Worm (Caenorhabditis elegans): ENCODE measurements around the gene ZK418.11.

Gene ZK418.11

ce11 chrIII:7087691-7088323 lies 12.3 kb upstream of the ZK418.11 start, which contains the start of gene fubl-2 (continued):
- peak; percentile 53 to 69 for TF ChIP-seq lin-35 (GFP tag; optimal IDR thresholded peaks at IDR 0.05)

ce11 chrIII:7090545-7090944 lies 9.5 kb upstream of the ZK418.11 start, which contains the start of gene ZK418.10:
ZK418.10 (minus strand) TSS chrIII:7090692.
- no peak for TF ChIP-seq nhr-28 (tag; optimal IDR thresholded peaks at IDR 0.05)
- TF ChIP-seq tbx-2 (tag; optimal IDR thresholded peaks at IDR 0.05), result no peak
- no peak for TF ChIP-seq lin-15B (tag; optimal IDR thresholded peaks at IDR 0.05)
- TF ChIP-seq fos-1 (tag; optimal IDR thresholded peaks at IDR 0.05), result no peak
- TF ChIP-seq ceh-88 (GFP tag; IDR thresholded peaks at IDR 0.05), result no peak
- TF ChIP-seq nhr-71 (tag; optimal IDR thresholded peaks at IDR 0.05), result peak; percentile 65
- TF ChIP-seq nhr-20 (tag; optimal IDR thresholded peaks at IDR 0.05), result peak; percentile 24
- peak in 1 of 2 experiments; percentile 21 for TF ChIP-seq lsy-2 (tag; optimal IDR thresholded peaks at IDR 0.05)
- peak; percentile 68 for TF ChIP-seq sox-4 (tag; optimal IDR thresholded peaks at IDR 0.05)
- no peak for TF ChIP-seq efl-1 (optimal IDR thresholded peaks at IDR 0.05)
- peak in 1 of 2 experiments; percentile 45 for TF ChIP-seq efl-1 (GFP tag; optimal IDR thresholded peaks at IDR 0.05 in 1 of 2)
- TF ChIP-seq dsc-1 (tag; optimal IDR thresholded peaks at IDR 0.05), result peak; percentile 97
- TF ChIP-seq swsn-7 (tag; optimal IDR thresholded peaks at IDR 0.05), result peak; percentile 35
- peak; percentile 67 for TF ChIP-seq nhr-47 (tag; optimal IDR thresholded peaks at IDR 0.05)
- TF ChIP-seq pax-3 (tag; optimal IDR thresholded peaks at IDR 0.05), result peak; percentile 45
- no peak for TF ChIP-seq lir-3 (tag; optimal IDR thresholded peaks at IDR 0.05; ENCODE audit: poor library complexity)
- TF ChIP-seq fkh-8 (tag; optimal IDR thresholded peaks at IDR 0.05), result peak; percentile 91
- no peak for TF ChIP-seq blmp-1 (tag; optimal IDR thresholded peaks at IDR 0.05)
- no peak for TF ChIP-seq sup-37 (GFP tag; optimal IDR thresholded peaks at IDR 0.05)

DNA sequence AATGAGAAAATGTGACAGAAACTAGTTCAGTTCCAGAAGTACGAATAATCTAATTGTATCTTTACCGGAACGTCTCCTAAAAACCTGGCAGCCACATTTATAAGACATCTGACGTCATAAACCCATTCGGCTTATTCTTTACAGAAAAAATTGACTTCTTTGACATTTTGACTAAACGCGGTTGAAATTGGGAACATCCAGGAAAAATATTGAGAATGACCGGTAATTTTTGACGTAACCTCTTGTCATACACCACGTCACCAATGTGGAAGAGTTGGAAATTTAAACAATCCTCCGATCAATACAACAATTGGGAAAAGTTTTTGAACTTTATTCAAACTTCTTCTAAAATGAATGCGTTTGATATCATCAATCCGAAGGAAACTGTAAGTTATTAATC lies 9.0 kb upstream of the ZK418.11 start, which contains the start of gene ZK418.2:
Gene ZK418.2, plus strand, starts transcription at position 301 of the 400 bp plus-strand sequence.
- TF ChIP-seq sptf-1 (tag; optimal IDR thresholded peaks at IDR 0.05) (no peak), aha-1 (tag; optimal IDR thresholded peaks at IDR 0.05) (no peak), mdl-1 (tag; optimal IDR thresholded peaks at IDR 0.05) (no peak), hlh-17 (GFP tag; optimal IDR thresholded peaks at IDR 0.05; ENCODE audit: borderline replicate concordance) (no peak), nhr-28 (tag; optimal IDR thresholded peaks at IDR 0.05) (no peak), lin-14 (GFP tag; optimal IDR thresholded peaks at IDR 0.05) (no peak), nhr-71 (tag; optimal IDR thresholded peaks at IDR 0.05) (no peak), jun-1 (tag; optimal IDR thresholded peaks at IDR 0.05) (no peak), egl-27 (tag; optimal IDR thresholded peaks at IDR 0.05) (no peak), unc-98 (GFP tag; IDR thresholded peaks at IDR 0.05) (no peak), mab-9 (GFP tag; IDR thresholded peaks at IDR 0.05) (no peak), ceh-63 (GFP tag; optimal IDR thresholded peaks at IDR 0.05) (no peak), snu-23 (GFP tag; optimal IDR thresholded peaks at IDR 0.05) (no peak)

DNA sequence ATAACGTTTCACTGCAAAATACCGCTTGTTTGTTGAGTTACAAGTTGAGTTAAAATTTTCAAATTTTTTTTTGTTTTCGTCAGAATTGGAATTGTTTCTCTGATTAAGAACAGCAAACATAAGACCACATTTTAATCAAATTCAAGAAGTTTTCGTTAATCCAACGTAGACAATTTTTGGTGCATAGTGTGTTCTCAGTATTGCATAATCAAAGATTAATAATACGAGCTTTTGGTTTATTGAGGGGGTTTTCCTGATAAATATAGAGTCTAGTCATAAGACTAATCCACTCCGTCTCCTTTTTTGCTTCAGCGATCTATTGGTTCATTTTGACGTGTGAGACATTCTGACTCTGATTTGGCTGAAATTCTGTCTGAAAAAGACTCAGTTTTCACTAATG lies 4.9 kb upstream of the ZK418.11 start, which contains the start of gene nhr-9:
Gene nhr-9, plus strand, starts transcription at position 307 of the 400 bp plus-strand sequence.
- TF ChIP-seq sox-4 (tag; optimal IDR thresholded peaks at IDR 0.05), result peak; percentile 39
- no peak for TF ChIP-seq snu-23 (GFP tag; optimal IDR thresholded peaks at IDR 0.05)
- TF ChIP-seq nhr-11 (tag; optimal IDR thresholded peaks at IDR 0.05), result peak; percentile 64
- TF ChIP-seq vab-15 (tag; optimal IDR thresholded peaks at IDR 0.05), result no peak
- TF ChIP-seq nhr-77 (tag; optimal IDR thresholded peaks at IDR 0.05), result no peak
- no peak for TF ChIP-seq lin-15B (tag; optimal IDR thresholded peaks at IDR 0.05)
- TF ChIP-seq nhr-47 (tag; optimal IDR thresholded peaks at IDR 0.05), result peak; percentile 46
- peak; percentile 11 for TF ChIP-seq nhr-20 (tag; optimal IDR thresholded peaks at IDR 0.05)
- no peak for TF ChIP-seq dpl-1 (GFP tag; optimal IDR thresholded peaks at IDR 0.05)
- TF ChIP-seq elt-3 (tag; optimal IDR thresholded peaks at IDR 0.05), result no peak
- TF ChIP-seq nhr-71 (tag; optimal IDR thresholded peaks at IDR 0.05), result peak; percentile 50
- no peak for TF ChIP-seq nhr-237 (tag; optimal IDR thresholded peaks at IDR 0.05)
- peak; percentile 89 for TF ChIP-seq dsc-1 (tag; optimal IDR thresholded peaks at IDR 0.05)
- peak; percentile 38 for TF ChIP-seq pax-3 (tag; optimal IDR thresholded peaks at IDR 0.05)
- TF ChIP-seq mep-1 (tag; optimal IDR thresholded peaks at IDR 0.05), result no peak
- TF ChIP-seq C16A3.4 (tag; optimal IDR thresholded peaks at IDR 0.05), result no peak
- TF ChIP-seq ets-5 (GFP tag; IDR thresholded peaks at IDR 0.05), result no peak
- TF ChIP-seq nhr-85 (tag), result no peak
- no peak for TF ChIP-seq tbx-2 (tag; optimal IDR thresholded peaks at IDR 0.05)
- TF ChIP-seq fkh-8 (tag; optimal IDR thresholded peaks at IDR 0.05), result peak; percentile 82
